Fruit fly (Drosophila melanogaster): ENCODE measurements around the gene CG11756.
A peak's percentile ranks its signal among the peaks of the same experiment; 100 is the strongest.

CG11756 gene

DNA sequence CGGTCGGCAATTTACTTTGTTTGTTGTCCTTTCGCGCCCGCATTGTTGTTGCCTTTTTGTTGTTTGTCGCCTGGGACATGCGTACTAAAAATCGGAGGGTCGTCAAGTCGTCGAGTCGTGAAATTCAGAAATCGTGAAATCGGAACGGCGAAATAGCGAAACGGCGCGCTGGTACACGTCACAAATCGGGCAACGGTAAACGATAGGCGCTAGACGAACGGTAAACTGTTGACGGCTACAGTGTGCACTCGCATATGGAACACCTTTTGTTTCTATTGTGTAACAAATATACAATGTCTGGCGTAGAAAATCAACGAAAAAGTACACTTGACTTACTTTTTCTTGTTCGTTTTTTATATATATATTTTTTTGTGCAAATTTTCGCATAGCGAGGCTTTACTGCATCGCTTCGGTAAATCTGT lies 36.1 kb downstream of the CG11756 start (continued):
- TF ChIP-seq Mes4 (GFP tag; optimal IDR thresholded peaks at IDR 0.05) (no peak), unc-4 (GFP tag; IDR thresholded peaks at IDR 0.05; ENCODE audit: partially characterized antibody) (no peak), CG1647 (GFP tag; optimal IDR thresholded peaks at IDR 0.05) (peak; percentile 29), ftz-f1 (GFP tag; optimal IDR thresholded peaks at IDR 0.05) (no peak), sens-2 (GFP tag; IDR thresholded peaks at IDR 0.05) (no peak), CG3163 (GFP tag; optimal IDR thresholded peaks at IDR 0.05) (no peak), Dp (GFP tag; optimal IDR thresholded peaks at IDR 0.05) (no peak), Doc2 (GFP tag; IDR thresholded peaks at IDR 0.05) (no peak), crc (GFP tag; optimal IDR thresholded peaks at IDR 0.05) (peak; percentile 10), gce (GFP tag; IDR thresholded peaks at IDR 0.05) (0 out of 3 replicates have a peak, but pooled peaks have one; percentile 44), vvl (GFP tag; IDR thresholded peaks at IDR 0.05) (peak; percentile 83), CG32772 (GFP tag; IDR thresholded peaks at IDR 0.05) (peak; percentile 62; the same call in 1 of the 2 replicates), CG14965 (GFP tag; optimal IDR thresholded peaks at IDR 0.05; ENCODE audit: borderline replicate concordance) (no peak), Hr78 (GFP tag; optimal IDR thresholded peaks at IDR 0.05) (no peak), CG14014 (GFP tag; IDR thresholded peaks at IDR 0.05) (peak; percentile 90), CG8388 (GFP tag; optimal IDR thresholded peaks at IDR 0.05) (no peak), tll (GFP tag; optimal IDR thresholded peaks at IDR 0.05) (peak in 1 of 2 experiments; percentile 66), CG42726 (GFP tag; IDR thresholded peaks at IDR 0.05; ENCODE audit: partially characterized antibody) (no peak), Antp (GFP tag; optimal IDR thresholded peaks at IDR 0.05) (peak; percentile 46), CG14710 (tag; optimal IDR thresholded peaks at IDR 0.05) (no peak), Ssrp (tag; optimal IDR thresholded peaks at IDR 0.05) (peak; percentile 21), trh (GFP tag; optimal IDR thresholded peaks at IDR 0.05) (no peak), CG4730 (GFP tag; IDR thresholded peaks at IDR 0.05) (peak; percentile 63; the same call in 1 of the 2 replicates), CG1792 (GFP tag; optimal IDR thresholded peaks at IDR 0.05) (no peak), CG17568 (GFP tag; optimal IDR thresholded peaks at IDR 0.05) (peak; percentile 44), CG10959 (GFP tag; IDR thresholded peaks at IDR 0.05) (no peak), Meics (GFP tag; optimal IDR thresholded peaks at IDR 0.05) (peak; percentile 86), CG13123 (GFP tag; optimal IDR thresholded peaks at IDR 0.05) (no peak), wor (GFP tag; IDR thresholded peaks at IDR 0.05) (no peak), pfk (GFP tag; optimal IDR thresholded peaks at IDR 0.05) (peak; percentile 69), gro (GFP tag; optimal IDR thresholded peaks at IDR 0.05) (peak; percentile 57), zfh1 (GFP tag; IDR thresholded peaks at IDR 0.05) (peak; percentile 45; the same call in 1 of the 3 replicates), Max (GFP tag; optimal IDR thresholded peaks at IDR 0.05) (peak; percentile 42), grau (tag; optimal IDR thresholded peaks at IDR 0.05) (peak; percentile 90), CG8944 (GFP tag; optimal IDR thresholded peaks at IDR 0.05) (peak; percentile 21), CG16863 (GFP tag; optimal IDR thresholded peaks at IDR 0.05) (no peak), repo (GFP tag; optimal IDR thresholded peaks at IDR 0.05) (no peak), Ravus (GFP tag; IDR thresholded peaks at IDR 0.05) (peak; percentile 38; the same call in 1 of the 2 replicates), CG2116 (GFP tag; optimal IDR thresholded peaks at IDR 0.05) (no peak), MTF-1 (GFP tag; optimal IDR thresholded peaks at IDR 0.05; ENCODE audit: borderline replicate concordance) (peak; percentile 9), CG13775 (GFP tag; optimal IDR thresholded peaks at IDR 0.05) (peak; percentile 57), Ets65A (GFP tag) (peak; percentile 79), sr (GFP tag; IDR thresholded peaks at IDR 0.05) (no peak), fu2 (GFP tag; optimal IDR thresholded peaks at IDR 0.05) (peak; percentile 9), schlank (tag; optimal IDR thresholded peaks at IDR 0.05) (peak; percentile 52), Hmx (GFP tag; optimal IDR thresholded peaks at IDR 0.05) (no peak), CG10462 (GFP tag; optimal IDR thresholded peaks at IDR 0.05) (no peak), vnd (GFP tag; IDR thresholded peaks at IDR 0.05; ENCODE audit: partially characterized antibody) (no peak), rib (GFP tag; IDR thresholded peaks at IDR 0.05) (peak; percentile 58; the same call in 1 of the 2 replicates), CG10431 (GFP tag; optimal IDR thresholded peaks at IDR 0.05) (no peak), Gug (GFP tag; IDR thresholded peaks at IDR 0.05) (peak; percentile 76; the same call in 3 of the 4 replicates)
